Fruit fly (Drosophila melanogaster): ENCODE measurements around the gene CG42467.

Gene CG42467

DNA sequence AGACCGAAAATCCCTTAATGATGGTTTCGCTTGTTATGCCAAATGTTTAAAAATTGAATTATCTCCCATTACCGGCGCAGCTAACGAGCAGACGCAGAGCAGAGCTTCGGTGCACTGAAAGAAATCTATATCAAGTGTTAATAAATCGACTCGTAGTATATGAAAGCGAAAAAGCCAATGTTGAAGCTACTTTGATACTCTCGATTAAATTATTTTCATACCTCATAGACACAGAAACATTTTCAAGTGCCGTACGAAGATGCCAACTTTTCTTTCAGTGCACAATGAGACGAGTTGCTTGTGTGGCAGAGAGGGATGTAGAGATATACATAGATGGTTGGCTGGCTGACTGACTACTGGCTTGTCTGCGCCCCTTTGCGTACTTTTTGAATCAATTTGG lies 25.3 kb upstream of the CG42467 start (continued):
- TF ChIP-seq ci (GFP tag; IDR thresholded peaks at IDR 0.05) (peak; percentile 69), CG13287 (GFP tag; IDR thresholded peaks at IDR 0.05; ENCODE audit: partially characterized antibody) (no peak), CG8388 (GFP tag; optimal IDR thresholded peaks at IDR 0.05) (peak; percentile 39), az2 (GFP tag; optimal IDR thresholded peaks at IDR 0.05) (peak; percentile 6), CoRest (tag; optimal IDR thresholded peaks at IDR 0.05) (peak; percentile 6), ase (GFP tag; IDR thresholded peaks at IDR 0.05) (0 out of 3 replicates have a peak, but pooled peaks have one; percentile 35), CG6254 (GFP tag; optimal IDR thresholded peaks at IDR 0.05) (peak; percentile 32), sens (GFP tag) (peak; percentile 89), CG15601 (tag; optimal IDR thresholded peaks at IDR 0.05) (no peak), scrt (GFP tag; optimal IDR thresholded peaks at IDR 0.05) (no peak), gsb-n (tag; optimal IDR thresholded peaks at IDR 0.05) (peak; percentile 35), chm (GFP tag; IDR thresholded peaks at IDR 0.05) (peak; percentile 42; the same call in 1 of the 2 replicates), CG18476 (GFP tag; optimal IDR thresholded peaks at IDR 0.05) (no peak), row (GFP tag; IDR thresholded peaks at IDR 0.05) (peak; percentile 61; the same call in 2 of the 3 replicates), pnt (GFP tag; optimal IDR thresholded peaks at IDR 0.05) (peak; percentile 28), onecut (GFP tag; IDR thresholded peaks at IDR 0.05) (peak; percentile 49; the same call in 1 of the 2 replicates), CG10979 (tag; optimal IDR thresholded peaks at IDR 0.05) (peak; percentile 61), Nf-YB (GFP tag; optimal IDR thresholded peaks at IDR 0.05) (peak; percentile 6), bcd (GFP tag; optimal IDR thresholded peaks at IDR 0.05) (peak; percentile 10), Rx (GFP tag; IDR thresholded peaks at IDR 0.05) (peak; percentile 42; the same call in 1 of the 2 replicates), gcm (GFP tag; optimal IDR thresholded peaks at IDR 0.05) (no peak), Awh (GFP tag; IDR thresholded peaks at IDR 0.05) (0 out of 2 replicates have a peak, but pooled peaks have one; percentile 28), CG4424 (GFP tag; optimal IDR thresholded peaks at IDR 0.05) (peak; percentile 17), lilli (GFP tag; optimal IDR thresholded peaks at IDR 0.05) (peak; percentile 9), ftz-f1 (GFP tag; optimal IDR thresholded peaks at IDR 0.05) (no peak), sim (GFP tag; IDR thresholded peaks at IDR 0.05) (0 out of 2 replicates have a peak, but pooled peaks have one; percentile 6), chif (GFP tag; optimal IDR thresholded peaks at IDR 0.05) (peak; percentile 17 to 49), hbn (GFP tag; IDR thresholded peaks at IDR 0.05; ENCODE audit: partially characterized antibody) (no peak), dati (GFP tag; IDR thresholded peaks at IDR 0.05) (no peak), pros (GFP tag; optimal IDR thresholded peaks at IDR 0.05) (no peak), Tbp (GFP tag; optimal IDR thresholded peaks at IDR 0.05) (no peak), her (GFP tag; optimal IDR thresholded peaks at IDR 0.05) (no peak), CG11695 (GFP tag; IDR thresholded peaks at IDR 0.05) (no peak), jing (GFP tag; optimal IDR thresholded peaks at IDR 0.05) (peak; percentile 33), CG17829 (tag; optimal IDR thresholded peaks at IDR 0.05) (peak; percentile 52), vvl (GFP tag; IDR thresholded peaks at IDR 0.05) (0 out of 2 replicates have a peak, but pooled peaks have one; percentile 19)

DNA sequence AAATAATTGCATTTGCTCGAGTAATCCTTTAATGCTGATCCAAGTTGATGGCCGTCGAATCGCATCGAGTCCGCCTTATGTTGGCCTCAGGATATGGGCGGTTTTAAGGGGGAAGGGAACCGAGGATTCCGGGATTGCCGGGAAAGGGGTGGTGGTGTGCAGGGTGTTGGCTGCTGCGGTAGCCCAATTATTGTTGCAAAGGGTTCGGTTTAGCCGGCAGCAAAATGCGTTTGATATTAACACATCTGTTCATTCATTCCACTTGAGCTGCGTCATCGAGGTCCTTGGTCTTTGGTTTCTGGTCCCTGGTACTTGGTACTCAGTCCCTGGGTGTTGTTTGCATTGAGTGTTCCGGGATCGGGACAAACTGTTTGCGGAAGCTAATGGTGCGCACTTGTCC lies 19.8 kb upstream of the CG42467 start:
- TF ChIP-seq gsb (GFP tag; IDR thresholded peaks at IDR 0.05) (no peak), CG18599 (GFP tag; optimal IDR thresholded peaks at IDR 0.05) (no peak), CG15011 (GFP tag; optimal IDR thresholded peaks at IDR 0.05) (no peak), CG6854 (GFP tag; optimal IDR thresholded peaks at IDR 0.05) (no peak), CG33557 (GFP tag; optimal IDR thresholded peaks at IDR 0.05) (no peak), Hr39 (optimal IDR thresholded peaks at IDR 0.05) (no peak), tap (tag; optimal IDR thresholded peaks at IDR 0.05) (peak; percentile 50), maf-S (GFP tag; optimal IDR thresholded peaks at IDR 0.05) (no peak), CG8478 (optimal IDR thresholded peaks at IDR 0.05) (no peak), BEAF-32 (GFP tag; optimal IDR thresholded peaks at IDR 0.05) (no peak), crc (GFP tag; optimal IDR thresholded peaks at IDR 0.05) (no peak), Lhr (GFP tag; optimal IDR thresholded peaks at IDR 0.05) (no peak), CG4707 (GFP tag; optimal IDR thresholded peaks at IDR 0.05) (no peak), CG43689 (GFP tag; IDR thresholded peaks at IDR 0.05) (no peak), CG17568 (GFP tag; optimal IDR thresholded peaks at IDR 0.05) (no peak), sna (GFP tag; IDR thresholded peaks at IDR 0.05; ENCODE audit: partially characterized antibody) (no peak), CG3163 (GFP tag; optimal IDR thresholded peaks at IDR 0.05) (no peak), Gug (GFP tag; IDR thresholded peaks at IDR 0.05) (no peak)

All from whole organism, embryonic.